Worm (Caenorhabditis elegans) whole organism, mixed stage, embryonic: Measurements from ENCODE around the gene daf-31.
A peak's percentile ranks its signal among the peaks of the same experiment; 100 is the strongest.

Experiments used
- M03D4.4 ChIP-seq: sonication (generic microtip); optimal IDR thresholded peaks from 2 replicates; lab custom pipeline; 2017; ENCODE audit warnings: mild to moderate bottlenecking, missing genetic modification characterization, missing compliant biosample characterization
- bed-3 ChIP-seq: fragments of 200-800 bp; sonication (Bioruptor generic); optimal IDR thresholded peaks from 3 replicates; lab custom pipeline; 2018; ENCODE audit warnings: mild to moderate bottlenecking, missing genetic modification characterization, moderate library complexity, missing compliant biosample characterization
- blmp-1 ChIP-seq: fragments of 150-350 bp; optimal IDR thresholded peaks from 2 replicates; lab custom pipeline; 2014; ENCODE audit warnings: missing biosample characterization, missing genetic modification characterization
- ceh-39 ChIP-seq: fragments of 150-350 bp; optimal IDR thresholded peaks from 2 replicates; lab custom pipeline; 2014; ENCODE audit warnings: missing biosample characterization, missing genetic modification characterization
- ceh-43 ChIP-seq: fragments of 200-800 bp; sonication (Bioruptor generic); optimal IDR thresholded peaks from 2 replicates; lab custom pipeline; 2018; ENCODE audit warnings: mild to moderate bottlenecking, missing genetic modification characterization, moderate library complexity, missing compliant biosample characterization
- ceh-83 ChIP-seq: fragments of 200-800 bp; sonication (Bioruptor generic); optimal IDR thresholded peaks from 2 replicates; lab custom pipeline; 2018; ENCODE audit warnings: mild to moderate bottlenecking, missing genetic modification characterization, missing compliant biosample characterization
- ces-1 ChIP-seq: fragments of 150-350 bp; optimal IDR thresholded peaks from 2 replicates; lab custom pipeline; 2014; ENCODE audit warnings: missing biosample characterization, missing genetic modification reagents, missing genetic modification characterization
- cnd-1 ChIP-seq: fragments of 200-800 bp; sonication (Bioruptor generic); optimal IDR thresholded peaks from 2 replicates; lab custom pipeline; 2018; ENCODE audit warnings: mild to moderate bottlenecking, missing genetic modification characterization, missing compliant biosample characterization
- drap-1 ChIP-seq: fragments of 200-800 bp; sonication (Bioruptor generic); optimal IDR thresholded peaks from 3 replicates; lab custom pipeline; 2018; ENCODE audit warnings: mild to moderate bottlenecking, missing genetic modification characterization, missing compliant biosample characterization
- elt-1 ChIP-seq: sonication (generic microtip); optimal IDR thresholded peaks from 2 replicates; lab custom pipeline; 2017; ENCODE audit warnings: missing genetic modification characterization, mild to moderate bottlenecking, missing compliant biosample characterization, antibody characterized with exemption, moderate library complexity, borderline replicate concordance; ENCODE audit not compliant: insufficient read depth
- elt-3 ChIP-seq: fragments of 150-350 bp; optimal IDR thresholded peaks from 2 replicates; lab custom pipeline; 2014; ENCODE audit warnings: missing biosample characterization, missing genetic modification characterization
- flh-1 ChIP-seq: fragments of 200-800 bp; sonication (Bioruptor generic); optimal IDR thresholded peaks from 2 replicates; lab custom pipeline; 2018; ENCODE audit warnings: mild to moderate bottlenecking, missing genetic modification characterization, moderate library complexity, missing compliant biosample characterization
- hlh-1 ChIP-seq: fragments of 150-350 bp; optimal IDR thresholded peaks from 2 replicates; lab custom pipeline; 2014; ENCODE audit warnings: missing biosample characterization, missing genetic modification reagents, missing genetic modification characterization
- lin-13 ChIP-seq: fragments of 150-350 bp; optimal IDR thresholded peaks from 2 replicates; lab custom pipeline; 2014; ENCODE audit warnings: missing biosample characterization, missing genetic modification characterization
- lin-32 ChIP-seq: fragments of 200-800 bp; sonication (Bioruptor generic); optimal IDR thresholded peaks from 2 replicates; lab custom pipeline; 2018; ENCODE audit warnings: mild to moderate bottlenecking, missing genetic modification characterization, missing compliant biosample characterization
- lsy-2 ChIP-seq: fragments of 150-350 bp; optimal IDR thresholded peaks from 2 replicates; lab custom pipeline; 2014; ENCODE audit warnings: missing biosample characterization, missing genetic modification characterization
- mab-5 ChIP-seq: fragments of 150-350 bp; optimal IDR thresholded peaks from 2 replicates; lab custom pipeline; 2014; ENCODE audit warnings: missing biosample characterization, missing genetic modification characterization
- mep-1 ChIP-seq: fragments of 150-350 bp; optimal IDR thresholded peaks from 2 replicates; lab custom pipeline; 2017; ENCODE audit warnings: missing biosample characterization, missing genetic modification reagents, missing genetic modification characterization, inconsistent platforms
- mls-2 ChIP-seq: sonication (generic microtip); optimal IDR thresholded peaks from 2 replicates; lab custom pipeline; 2016; ENCODE audit warnings: mild to moderate bottlenecking, missing genetic modification characterization, moderate library complexity, missing compliant biosample characterization
- nhr-12 ChIP-seq: fragments of 150-350 bp; optimal IDR thresholded peaks from 2 replicates; lab custom pipeline; 2014; ENCODE audit warnings: missing biosample characterization, missing genetic modification characterization
- nhr-2 ChIP-seq: fragments of 150-350 bp; optimal IDR thresholded peaks from 2 replicates; lab custom pipeline; 2014; ENCODE audit warnings: missing biosample characterization, missing genetic modification characterization
- nhr-237 ChIP-seq: fragments of 150-350 bp; optimal IDR thresholded peaks from 2 replicates; lab custom pipeline; 2014; ENCODE audit warnings: missing biosample characterization, missing genetic modification characterization
- nhr-28 ChIP-seq: fragments of 150-350 bp; optimal IDR thresholded peaks from 2 replicates; lab custom pipeline; 2014; ENCODE audit warnings: missing biosample characterization, missing genetic modification characterization
- nhr-76 ChIP-seq: sonication (generic microtip); optimal IDR thresholded peaks from 2 replicates; lab custom pipeline; 2017; ENCODE audit warnings: missing biosample characterization, missing genetic modification characterization
- pha-4 ChIP-seq: fragments of 150-350 bp; optimal IDR thresholded peaks from 2 replicates; lab custom pipeline; 2018; ENCODE audit warnings: missing biosample characterization, missing genetic modification reagents, missing genetic modification characterization
- sem-2 ChIP-seq: fragments of 200-800 bp; sonication (Bioruptor generic); optimal IDR thresholded peaks from 2 replicates; lab custom pipeline; 2018; ENCODE audit warnings: mild to moderate bottlenecking, missing genetic modification characterization, missing compliant biosample characterization
- snpc-4 ChIP-seq: fragments of 150-350 bp; optimal IDR thresholded peaks from 2 replicates; lab custom pipeline; 2014; ENCODE audit warnings: missing biosample characterization, missing genetic modification characterization
- sptf-1 ChIP-seq: sonication (generic microtip); optimal IDR thresholded peaks from 2 replicates; lab custom pipeline; 2017; ENCODE audit warnings: mild to moderate bottlenecking, missing genetic modification characterization, moderate library complexity, missing compliant biosample characterization
- tbx-8 ChIP-seq: fragments of 200-800 bp; sonication (Bioruptor generic); optimal IDR thresholded peaks from 2 replicates; lab custom pipeline; 2018; ENCODE audit warnings: mild to moderate bottlenecking, missing genetic modification characterization, moderate library complexity, missing compliant biosample characterization
- unc-120 ChIP-seq: sonication (generic microtip); optimal IDR thresholded peaks from 2 replicates; lab custom pipeline; 2017; ENCODE audit warnings: missing genetic modification characterization, missing compliant biosample characterization; ENCODE audit not compliant: poor library complexity, severe bottlenecking
- unc-39 ChIP-seq: fragments of 150-350 bp; optimal IDR thresholded peaks from 2 replicates; lab custom pipeline; 2014; ENCODE audit warnings: missing biosample characterization, missing genetic modification characterization
- unc-62 ChIP-seq: fragments of 150-350 bp; optimal IDR thresholded peaks from 2 replicates; lab custom pipeline; 2014; ENCODE audit warnings: missing biosample characterization, missing genetic modification reagents, missing genetic modification characterization
- zip-8 ChIP-seq: fragments of 150-350 bp; optimal IDR thresholded peaks from 2 replicates; lab custom pipeline; 2014; ENCODE audit warnings: missing biosample characterization, missing genetic modification characterization
- ztf-11 ChIP-seq: fragments of 150-350 bp; optimal IDR thresholded peaks from 2 replicates; lab custom pipeline; 2014; ENCODE audit warnings: missing biosample characterization, missing genetic modification characterization

daf-31 gene

ce11 chrIV:8332526-8332925, 42.5 kb downstream of the daf-31 start, which contains the start of gene lys-10:
TSS of gene lys-10 (plus strand) at chrIV:8332826.
- TF ChIP-seq nhr-12 (tag; lab: Kevin White, UChicago) (no peak), mab-5 (tag; lab: Kevin White, UChicago) (no peak), zip-8 (no peak), sptf-1 (no peak), lin-13 (tag; lab: Kevin White, UChicago) (no peak), flh-1 (GFP tag; lab: Kevin White, UChicago) (no peak), elt-1 (tag; lab: Kevin White, UChicago) (no peak), M03D4.4 (tag; lab: Kevin White, UChicago) (no peak), unc-120 (tag; lab: Kevin White, UChicago) (no peak), ceh-43 (GFP tag; lab: Kevin White, UChicago) (no peak), ztf-11 (tag; lab: Kevin White, UChicago) (no peak), bed-3 (GFP tag; lab: Kevin White, UChicago) (no peak), ceh-83 (GFP tag; lab: Kevin White, UChicago) (no peak), lin-32 (GFP tag; lab: Kevin White, UChicago) (no peak)

ce11 chrIV:8333034-8333433, 43.0 kb downstream of the daf-31 start:
- no peak for TF ChIP-seq ztf-11 (tag; lab: Kevin White, UChicago)
- no peak for TF ChIP-seq nhr-76
- TF ChIP-seq ceh-83 (GFP tag; lab: Kevin White, UChicago), result no peak
- no peak for TF ChIP-seq nhr-237 (tag; lab: Kevin White, UChicago)
- no peak for TF ChIP-seq lin-32 (GFP tag; lab: Kevin White, UChicago)
- no peak for TF ChIP-seq drap-1 (GFP tag; lab: Kevin White, UChicago)
- no peak for TF ChIP-seq nhr-28 (tag; lab: Kevin White, UChicago)
- TF ChIP-seq elt-1 (tag; lab: Kevin White, UChicago), result no peak
- no peak for TF ChIP-seq nhr-2 (tag; lab: Kevin White, UChicago)
- TF ChIP-seq ceh-39, result no peak
- TF ChIP-seq ceh-43 (GFP tag; lab: Kevin White, UChicago), result no peak

- TF ChIP-seq blmp-1 (tag; lab: Kevin White, UChicago), result no peak
- TF ChIP-seq bed-3 (GFP tag; lab: Kevin White, UChicago), result no peak
- no peak for TF ChIP-seq M03D4.4 (tag; lab: Kevin White, UChicago)
- TF ChIP-seq unc-62, result no peak
- TF ChIP-seq ces-1 (GFP tag; lab: Kevin White, UChicago), result no peak
- TF ChIP-seq lsy-2 (tag; lab: Kevin White, UChicago), result no peak
- no peak for TF ChIP-seq nhr-237 (tag; lab: Kevin White, UChicago)
Observed at ce11 chrIV:8333554-8333953, 43.5 kb downstream of the daf-31 start.

- no peak for TF ChIP-seq mab-5 (tag; lab: Kevin White, UChicago)
- TF ChIP-seq sem-2 (GFP tag; lab: Kevin White, UChicago), result no peak
- TF ChIP-seq pha-4, result no peak
- TF ChIP-seq drap-1 (GFP tag; lab: Kevin White, UChicago), result no peak
- TF ChIP-seq bed-3 (GFP tag; lab: Kevin White, UChicago), result no peak
- no peak for TF ChIP-seq lsy-2 (tag; lab: Kevin White, UChicago)
- no peak for TF ChIP-seq ztf-11 (tag; lab: Kevin White, UChicago)
- TF ChIP-seq flh-1 (GFP tag; lab: Kevin White, UChicago), result no peak
- no peak for TF ChIP-seq cnd-1 (tag; lab: Kevin White, UChicago)
- TF ChIP-seq unc-39 (tag; lab: Kevin White, UChicago), result no peak
- no peak for TF ChIP-seq hlh-1
- TF ChIP-seq ceh-83 (GFP tag; lab: Kevin White, UChicago), result no peak
Observed at ce11 chrIV:8333954-8333987, 43.7 kb downstream of the daf-31 start, which contains the start of gene his-31. TSS of gene his-31 (minus strand) at chrIV:8333983.

ce11 chrIV:8333988-8334863, 44.2 kb downstream of the daf-31 start, which contains the start of gene his-32:
TSS of gene his-32 (plus strand) at chrIV:8334305.
- TF ChIP-seq tbx-8 (GFP tag; lab: Kevin White, UChicago) (peak; percentile 72), ceh-83 (GFP tag; lab: Kevin White, UChicago) (peak; percentile 76), blmp-1 (tag; lab: Kevin White, UChicago) (no peak), unc-120 (tag; lab: Kevin White, UChicago) (no peak), mls-2 (tag; lab: Kevin White, UChicago) (peak; percentile 61), elt-3 (tag; lab: Kevin White, UChicago) (no peak), unc-62 (peak; percentile 89), lin-32 (GFP tag; lab: Kevin White, UChicago) (peak; percentile 65), zip-8 (no peak), ztf-11 (tag; lab: Kevin White, UChicago) (peak; percentile 98), unc-39 (tag; lab: Kevin White, UChicago) (peak; percentile 96), flh-1 (GFP tag; lab: Kevin White, UChicago) (no peak), sem-2 (GFP tag; lab: Kevin White, UChicago) (peak; percentile 78), nhr-76 (no peak), bed-3 (GFP tag; lab: Kevin White, UChicago) (no peak), nhr-12 (tag; lab: Kevin White, UChicago) (peak; percentile 87), M03D4.4 (tag; lab: Kevin White, UChicago) (peak; percentile 75), nhr-2 (tag; lab: Kevin White, UChicago) (peak; percentile 76), lsy-2 (tag; lab: Kevin White, UChicago) (peak; percentile 78), nhr-237 (tag; lab: Kevin White, UChicago) (no peak), ces-1 (GFP tag; lab: Kevin White, UChicago) (peak; percentile 39), cnd-1 (tag; lab: Kevin White, UChicago) (peak; percentile 95), lin-13 (tag; lab: Kevin White, UChicago) (peak; percentile 98), hlh-1 (peak; percentile 64), ceh-39 (peak; percentile 99), pha-4 (peak; percentile 92), snpc-4 (no peak), sptf-1 (peak; percentile 70), elt-1 (tag; lab: Kevin White, UChicago) (peak; percentile 20), nhr-28 (tag; lab: Kevin White, UChicago) (no peak), mep-1 (tag; lab: Kevin White, UChicago) (peak; percentile 92), mab-5 (tag; lab: Kevin White, UChicago) (no peak)
